Fruit fly (Drosophila melanogaster): ENCODE measurements around the gene CG9312.

CG9312 gene

dm6 chr3R:13793979-13794665, 28.6 kb downstream of the CG9312 start (continued):
- TF ChIP-seq Jarid2 (GFP tag; optimal IDR thresholded peaks at IDR 0.05) (peak; percentile 40), ato (GFP tag; IDR thresholded peaks at IDR 0.05; ENCODE audit: partially characterized antibody) (no peak), bcd (GFP tag; optimal IDR thresholded peaks at IDR 0.05) (peak; percentile 52), ems (GFP tag; optimal IDR thresholded peaks at IDR 0.05) (no peak), CG9437 (GFP tag; optimal IDR thresholded peaks at IDR 0.05) (peak; percentile 54), nmo (GFP tag; optimal IDR thresholded peaks at IDR 0.05) (peak; percentile 87), Hr3 (GFP tag; optimal IDR thresholded peaks at IDR 0.05) (peak; percentile 63), CG4707 (GFP tag; optimal IDR thresholded peaks at IDR 0.05) (peak; percentile 54), gt (GFP tag; IDR thresholded peaks at IDR 0.05) (peak; percentile 23; the same call in 1 of the 2 replicates), bbx (GFP tag; IDR thresholded peaks at IDR 0.05; ENCODE audit: partially characterized antibody) (no peak), ham (GFP tag; IDR thresholded peaks at IDR 0.05) (no peak), grn (GFP tag; optimal IDR thresholded peaks at IDR 0.05) (no peak), GATAe (GFP tag; conservative IDR thresholded peaks at IDR 0.05) (no peak), CG16779 (GFP tag; IDR thresholded peaks at IDR 0.05) (no peak), CG8765 (GFP tag; IDR thresholded peaks at IDR 0.05) (no peak), Stat92E (GFP tag; optimal IDR thresholded peaks at IDR 0.05) (peak in 1 of 3 experiments; percentile 21), CG2202 (tag; optimal IDR thresholded peaks at IDR 0.05) (peak; percentile 70), dati (GFP tag; IDR thresholded peaks at IDR 0.05) (no peak), CG17612 (GFP tag; IDR thresholded peaks at IDR 0.05) (no peak), CG7357 (GFP tag; IDR thresholded peaks at IDR 0.05) (no peak), CG3163 (GFP tag; optimal IDR thresholded peaks at IDR 0.05) (no peak), Gsc (GFP tag; IDR thresholded peaks at IDR 0.05) (no peak), HmgZ (tag; optimal IDR thresholded peaks at IDR 0.05) (peak; percentile 21), mam (GFP tag; optimal IDR thresholded peaks at IDR 0.05) (no peak), hb (GFP tag; IDR thresholded peaks at IDR 0.05; ENCODE audit: partially characterized antibody) (no peak), CG8478 (optimal IDR thresholded peaks at IDR 0.05) (no peak), Fer2 (tag; optimal IDR thresholded peaks at IDR 0.05) (no peak), CG12236 (GFP tag; optimal IDR thresholded peaks at IDR 0.05) (no peak), sna (GFP tag; IDR thresholded peaks at IDR 0.05; ENCODE audit: partially characterized antibody) (no peak), sd (tag; optimal IDR thresholded peaks at IDR 0.05) (no peak), slp2 (GFP tag; optimal IDR thresholded peaks at IDR 0.05) (no peak), her (GFP tag; optimal IDR thresholded peaks at IDR 0.05) (no peak), CG3065 (GFP tag; optimal IDR thresholded peaks at IDR 0.05) (no peak), yki (optimal IDR thresholded peaks at IDR 0.05) (no peak), Ada2b (GFP tag; IDR thresholded peaks at IDR 0.05) (peak; percentile 56), Sin3A (optimal IDR thresholded peaks at IDR 0.05) (no peak), CG9817 (tag; optimal IDR thresholded peaks at IDR 0.05) (peak; percentile 33), Nf-YA (GFP tag; IDR thresholded peaks at IDR 0.05) (0 out of 2 replicates have a peak, but pooled peaks have one; percentile 24), sens (GFP tag) (peak; percentile 91), ERR (GFP tag; optimal IDR thresholded peaks at IDR 0.05) (no peak), so (GFP tag; IDR thresholded peaks at IDR 0.05) (peak; percentile 56; the same call in 1 of the 3 replicates), unpg (GFP tag; optimal IDR thresholded peaks at IDR 0.05) (peak; percentile 83), Atf-2 (GFP tag; optimal IDR thresholded peaks at IDR 0.05) (no peak), bsh (GFP tag; optimal IDR thresholded peaks at IDR 0.05) (peak in 1 of 2 experiments; percentile 94), CG6683 (GFP tag; optimal IDR thresholded peaks at IDR 0.05) (no peak), ara (GFP tag; IDR thresholded peaks at IDR 0.05) (peak; percentile 67), eyg (GFP tag; optimal IDR thresholded peaks at IDR 0.05) (no peak), CG11093 (GFP tag; IDR thresholded peaks at IDR 0.05) (no peak), B-H2 (GFP tag; optimal IDR thresholded peaks at IDR 0.05) (no peak), luna (GFP tag; optimal IDR thresholded peaks at IDR 0.05) (no peak), CG17912 (GFP tag; optimal IDR thresholded peaks at IDR 0.05) (no peak)

Data from whole organism, embryonic.